Worm (Caenorhabditis elegans): ENCODE measurements around the gene T25D10.4.

DNA sequence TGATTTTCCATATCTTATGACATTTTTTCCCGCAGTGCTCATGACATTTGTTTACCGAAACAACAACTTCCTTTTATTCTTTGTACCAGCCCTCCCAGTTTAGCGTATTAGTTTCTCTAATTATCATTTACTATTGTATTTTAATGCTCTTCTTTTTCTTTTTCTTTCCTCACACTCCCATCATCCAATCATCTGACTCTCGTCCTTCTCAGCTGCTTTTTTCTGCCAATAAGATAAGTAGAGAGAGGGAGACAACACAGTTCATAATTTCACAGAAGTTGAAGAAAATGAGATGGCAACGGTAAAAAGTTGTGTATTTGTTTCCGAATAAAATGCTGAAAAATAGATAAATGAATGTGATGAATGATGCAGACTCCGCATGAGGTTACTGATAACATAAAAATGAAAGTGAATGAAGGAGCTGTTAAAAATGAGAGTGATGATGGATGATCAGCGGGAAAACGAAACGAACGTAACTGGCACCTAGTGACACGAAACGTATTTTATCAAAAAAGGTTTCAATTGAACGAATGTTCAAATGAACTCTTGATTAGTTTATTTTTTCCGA is 32.6 kb downstream of the T25D10.4 start:
- TF ChIP-seq snpc-4 (tag; optimal IDR thresholded peaks at IDR 0.05): no peak
- no peak for TF ChIP-seq lin-39 (tag; optimal IDR thresholded peaks at IDR 0.05)

Measured in whole organism, L4 larva.